Worm (Caenorhabditis elegans) whole organism, L1 larva: ENCODE results near the gene eif-3.K.

Experiments
- C04F5.9 ChIP-seq: sonication (generic microtip); optimal IDR thresholded peaks from 2 replicates; lab custom pipeline; 2016; ENCODE audit warnings: missing genetic modification characterization, missing compliant biosample characterization
- C34B4.2 ChIP-seq: sonication (generic microtip); optimal IDR thresholded peaks from 2 replicates; lab custom pipeline; 2017; ENCODE audit warnings: mild to moderate bottlenecking, missing genetic modification characterization, missing compliant biosample characterization
- F16B12.6 ChIP-seq: fragments of 150-350 bp; optimal IDR thresholded peaks from 2 replicates; lab custom pipeline; 2014; ENCODE audit warnings: missing biosample characterization, missing genetic modification characterization
- aha-1 ChIP-seq: fragments of 150-350 bp; optimal IDR thresholded peaks from 2 replicates; lab custom pipeline; 2014; ENCODE audit warnings: missing biosample characterization, missing genetic modification characterization
- aly-2 ChIP-seq: fragments of 150-350 bp; optimal IDR thresholded peaks from 2 replicates; lab custom pipeline; 2014; ENCODE audit warnings: missing biosample characterization, missing genetic modification characterization
- ceh-63 ChIP-seq: fragments of 200-800 bp; sonication (Bioruptor generic); optimal IDR thresholded peaks from 2 replicates; lab custom pipeline; 2018; ENCODE audit warnings: mild to moderate bottlenecking, missing genetic modification characterization, missing compliant biosample characterization
- ceh-90 ChIP-seq: sonication (generic microtip); optimal IDR thresholded peaks from 2 replicates; lab custom pipeline; 2016; ENCODE audit warnings: missing genetic modification characterization, missing compliant biosample characterization
- dpl-1 ChIP-seq, 3 experiments: fragments of 150-350 bp in 2 of 3; sonication (generic microtip) in 1 of 3; optimal IDR thresholded peaks; 2 replicates each; lab custom pipeline; 2014 to 2017; ENCODE audit warnings: missing biosample characterization in 3 of 3, missing genetic modification characterization in 3 of 3, missing genetic modification reagents in 3 of 3
- dsc-1 ChIP-seq: sonication (generic microtip); optimal IDR thresholded peaks from 2 replicates; lab custom pipeline; 2016; ENCODE audit warnings: mild to moderate bottlenecking, missing genetic modification characterization, missing compliant biosample characterization
- efl-1 ChIP-seq, 4 experiments: fragments of 150-350 bp; optimal IDR thresholded peaks in 3 of 4; peaks in 1 of 4; 1 replicate in 1 of 4; 2 replicates in 3 of 4; lab custom pipeline; 2014; ENCODE audit warnings: missing biosample characterization in 2 of 4, missing genetic modification characterization in 2 of 4, missing genetic modification reagents in 2 of 4
- elt-3 ChIP-seq, 6 experiments: fragments of 150-350 bp in 1 of 6; sonication (generic microtip); optimal IDR thresholded peaks; 2 replicates each; lab custom pipeline; 2017 to 2018; ENCODE audit warnings: missing biosample characterization in 6 of 6, missing genetic modification characterization in 6 of 6, inconsistent platforms in 1 of 6
- fos-1 ChIP-seq: fragments of 150-350 bp; optimal IDR thresholded peaks from 2 replicates; lab custom pipeline; 2014; ENCODE audit warnings: missing biosample characterization, missing genetic modification characterization
- grh-1 ChIP-seq: fragments of 200-800 bp; sonication (Bioruptor generic); IDR thresholded peaks from 2 replicates; pipeline ENCODE4 v1.3.6; 2022; ENCODE audit warnings: missing genetic modification reagents, missing genetic modification characterization, missing compliant biosample characterization
- isw-1 ChIP-seq: fragments of 200-800 bp; sonication (Bioruptor generic); IDR thresholded peaks from 2 replicates; pipeline ENCODE4 v1.3.6; 2022; ENCODE audit warnings: missing genetic modification characterization, missing compliant biosample characterization
- jun-1 ChIP-seq: fragments of 150-350 bp; optimal IDR thresholded peaks from 2 replicates; lab custom pipeline; 2014; ENCODE audit warnings: missing biosample characterization, missing genetic modification reagents, missing genetic modification characterization
- lin-14 ChIP-seq: fragments of 200-800 bp; sonication (Bioruptor generic); optimal IDR thresholded peaks from 2 replicates; lab custom pipeline; 2018; ENCODE audit warnings: mild to moderate bottlenecking, missing genetic modification characterization, moderate library complexity, missing compliant biosample characterization
- lin-15B ChIP-seq: fragments of 150-350 bp; sonication (generic microtip); optimal IDR thresholded peaks from 3 replicates; lab custom pipeline; 2014; ENCODE audit warnings: missing biosample characterization, missing genetic modification characterization
- lir-3 ChIP-seq: sonication (generic microtip); optimal IDR thresholded peaks from 2 replicates; lab custom pipeline; 2016; ENCODE audit warnings: mild to moderate bottlenecking, missing genetic modification characterization, moderate library complexity, missing compliant biosample characterization; ENCODE audit not compliant: poor library complexity
- lsy-2 ChIP-seq, 2 experiments: fragments of 150-350 bp; optimal IDR thresholded peaks; 2 replicates each; lab custom pipeline; 2014; ENCODE audit warnings: missing biosample characterization in 2 of 2, missing genetic modification characterization in 2 of 2
- mab-9 ChIP-seq: fragments of 200-800 bp; sonication (Bioruptor generic); IDR thresholded peaks from 2 replicates; pipeline ENCODE4 v1.3.6; 2022; ENCODE audit warnings: missing genetic modification reagents, missing genetic modification characterization, missing compliant biosample characterization
- mdl-1 ChIP-seq, 2 experiments: fragments of 150-350 bp; optimal IDR thresholded peaks; 2 replicates each; lab custom pipeline; 2014 to 2017; ENCODE audit warnings: missing biosample characterization in 2 of 2, missing genetic modification characterization in 2 of 2, inconsistent platforms in 1 of 2
- mef-2 ChIP-seq: fragments of 150-350 bp; optimal IDR thresholded peaks from 2 replicates; lab custom pipeline; 2014; ENCODE audit warnings: missing biosample characterization, missing genetic modification characterization
- mep-1 ChIP-seq: fragments of 150-350 bp; optimal IDR thresholded peaks from 2 replicates; lab custom pipeline; 2014; ENCODE audit warnings: missing biosample characterization, missing genetic modification characterization
- nhr-11 ChIP-seq: fragments of 150-350 bp; optimal IDR thresholded peaks from 2 replicates; lab custom pipeline; 2014; ENCODE audit warnings: missing biosample characterization, missing genetic modification characterization
- nhr-12 ChIP-seq: sonication (generic microtip); optimal IDR thresholded peaks from 2 replicates; lab custom pipeline; 2017; ENCODE audit warnings: missing biosample characterization, missing genetic modification characterization
- nhr-19 ChIP-seq: fragments of 200-800 bp; sonication (Bioruptor generic); conservative IDR thresholded peaks from 2 replicates; pipeline ENCODE4 v1.3.6; 2022; ENCODE audit warnings: missing genetic modification characterization, missing compliant biosample characterization
- nhr-20 ChIP-seq: sonication (generic microtip); optimal IDR thresholded peaks from 2 replicates; lab custom pipeline; 2016; ENCODE audit warnings: mild to moderate bottlenecking, missing genetic modification characterization, missing compliant biosample characterization
- nhr-71 ChIP-seq: sonication (generic microtip); optimal IDR thresholded peaks from 2 replicates; lab custom pipeline; 2016; ENCODE audit warnings: mild to moderate bottlenecking, missing genetic modification characterization, moderate library complexity, missing compliant biosample characterization
- nhr-76 ChIP-seq: sonication (generic microtip); optimal IDR thresholded peaks from 2 replicates; lab custom pipeline; 2017; ENCODE audit warnings: missing biosample characterization, missing genetic modification characterization
- nhr-84 ChIP-seq: sonication (generic microtip); optimal IDR thresholded peaks from 2 replicates; lab custom pipeline; 2017; ENCODE audit warnings: missing biosample characterization, missing genetic modification characterization
- nhr-85 ChIP-seq: sonication (generic microtip); peaks from one replicate; lab custom pipeline; 2016; ENCODE audit warnings: missing genetic modification characterization, inconsistent platforms, missing compliant biosample characterization
- nhr-90 ChIP-seq: sonication (generic microtip); optimal IDR thresholded peaks from 2 replicates; lab custom pipeline; 2016; ENCODE audit warnings: mild to moderate bottlenecking, missing genetic modification characterization, missing compliant biosample characterization; ENCODE audit not compliant: poor library complexity
- pag-3 ChIP-seq: sonication (generic microtip); optimal IDR thresholded peaks from 2 replicates; lab custom pipeline; 2017; ENCODE audit warnings: missing genetic modification characterization, mild to moderate bottlenecking, missing compliant biosample characterization, antibody characterized with exemption, borderline replicate concordance; ENCODE audit not compliant: insufficient read depth
- pqm-1 ChIP-seq: sonication (generic microtip); optimal IDR thresholded peaks from 3 replicates; lab custom pipeline; 2017; ENCODE audit warnings: missing biosample characterization, missing genetic modification characterization
- snu-23 ChIP-seq: sonication (generic microtip); optimal IDR thresholded peaks from 2 replicates; lab custom pipeline; 2016; ENCODE audit warnings: missing genetic modification characterization, missing compliant biosample characterization
- sox-4 ChIP-seq: sonication (generic microtip); optimal IDR thresholded peaks from 2 replicates; lab custom pipeline; 2016; ENCODE audit warnings: missing genetic modification characterization, missing compliant biosample characterization
- sup-37 ChIP-seq: fragments of 200-800 bp; sonication (Bioruptor generic); optimal IDR thresholded peaks from 2 replicates; lab custom pipeline; 2018; ENCODE audit warnings: mild to moderate bottlenecking, missing genetic modification characterization, missing compliant biosample characterization
- tlp-1 ChIP-seq: fragments of 150-350 bp; optimal IDR thresholded peaks from 2 replicates; lab custom pipeline; 2014; ENCODE audit warnings: missing biosample characterization, missing genetic modification characterization
- unc-130 ChIP-seq: fragments of 150-350 bp; optimal IDR thresholded peaks from 2 replicates; lab custom pipeline; 2017; ENCODE audit warnings: missing biosample characterization, missing genetic modification characterization, inconsistent platforms
- unc-30 ChIP-seq: sonication (generic microtip); optimal IDR thresholded peaks from 2 replicates; lab custom pipeline; 2017; ENCODE audit warnings: missing biosample characterization, missing genetic modification characterization
- unc-98 ChIP-seq: fragments of 200-800 bp; sonication (Bioruptor generic); IDR thresholded peaks from 2 replicates; pipeline ENCODE4 v1.3.6; 2022; ENCODE audit warnings: missing genetic modification characterization, missing compliant biosample characterization
- zip-4 ChIP-seq: fragments of 200-800 bp; sonication (Bioruptor generic); optimal IDR thresholded peaks from 2 replicates; lab custom pipeline; 2018; ENCODE audit warnings: mild to moderate bottlenecking, missing genetic modification characterization, moderate library complexity, missing compliant biosample characterization

The eif-3.K gene

ce11 chrV:12943399-12943798 lies 10.4 kb upstream of the eif-3.K start:
- TF ChIP-seq fos-1 (tag; lab: Kevin White, UChicago) = no peak
- no peak for TF ChIP-seq pqm-1 (tag; lab: Kevin White, UChicago)
- no peak for TF ChIP-seq aly-2 (tag; lab: Kevin White, UChicago)
- TF ChIP-seq mdl-1 (tag; optimal IDR thresholded peaks at IDR 0.05; lab: Kevin White, UChicago) = no peak
- TF ChIP-seq C34B4.2 = no peak
- no peak for TF ChIP-seq C04F5.9
- TF ChIP-seq mef-2 (tag; lab: Kevin White, UChicago) = no peak
- no peak for TF ChIP-seq lir-3 (tag; lab: Kevin White, UChicago)
- TF ChIP-seq dsc-1 (tag; lab: Kevin White, UChicago) = no peak
- TF ChIP-seq pag-3 (tag; lab: Kevin White, UChicago) = no peak
- TF ChIP-seq efl-1 (optimal IDR thresholded peaks at IDR 0.05; lab: Kevin White, UChicago) = no peak
- TF ChIP-seq efl-1 (GFP tag; optimal IDR thresholded peaks at IDR 0.05 in 1 of 2; lab: Kevin White, UChicago) = no peak
- TF ChIP-seq dpl-1 (GFP tag; optimal IDR thresholded peaks at IDR 0.05; lab: Kevin White, UChicago) = no peak
- no peak for TF ChIP-seq tlp-1 (tag; lab: Kevin White, UChicago)
- no peak for TF ChIP-seq aha-1 (tag; lab: Kevin White, UChicago)
- no peak for TF ChIP-seq sox-4
- TF ChIP-seq isw-1 = no peak
- no peak for TF ChIP-seq unc-130 (tag; lab: Kevin White, UChicago)
- no peak for TF ChIP-seq nhr-90
- no peak for TF ChIP-seq nhr-84 (tag; lab: Kevin White, UChicago)
- no peak for TF ChIP-seq sup-37 (GFP tag; lab: Kevin White, UChicago)

ce11 chrV:12944229-12944628 lies 9.6 kb upstream of the eif-3.K start, which contains the start of gene T16G1.3:
TSS of gene T16G1.3 (minus strand) at chrV:12944329.
- TF ChIP-seq nhr-76 (tag; lab: Kevin White, UChicago) = no peak

ce11 chrV:12944775-12945174 lies 9.0 kb upstream of the eif-3.K start, which contains the start of gene grl-2:
TSS of gene grl-2 (plus strand) at chrV:12945075.
- TF ChIP-seq nhr-85 (peak; percentile 62), aha-1 (tag; lab: Kevin White, UChicago) (no peak)

- no peak for TF ChIP-seq pqm-1 (tag; lab: Kevin White, UChicago)
- TF ChIP-seq nhr-12 (tag; lab: Kevin White, UChicago) = no peak
- no peak for TF ChIP-seq ceh-90 (tag; lab: Kevin White, UChicago)
- TF ChIP-seq dsc-1 (tag; lab: Kevin White, UChicago) = no peak
- no peak for TF ChIP-seq nhr-84 (tag; lab: Kevin White, UChicago)
- no peak for TF ChIP-seq mab-9
- no peak for TF ChIP-seq jun-1 (tag; lab: Kevin White, UChicago)
- TF ChIP-seq unc-98 (GFP tag; lab: Robert Waterston, UW) = no peak
- no peak for TF ChIP-seq nhr-90
- no peak for TF ChIP-seq mdl-1 (tag; optimal IDR thresholded peaks at IDR 0.05; lab: Kevin White, UChicago)
- TF ChIP-seq isw-1 = no peak
- TF ChIP-seq grh-1 = no peak
These were observed 4.2 kb upstream of the eif-3.K start, which contains the start of gene T16G1.13 for ce11 chrV:12949607-12950006. TSS of gene T16G1.13 (plus strand) at chrV:12949907.

ce11 chrV:12950812-12951528 lies 2.8 kb upstream of the eif-3.K start, which contains the start of the genes T16G1.9 and T16G1.18:
TSS of gene T16G1.9 (minus strand) at chrV:12950862.
TSS of gene T16G1.18 (plus strand) at chrV:12951304.
- TF ChIP-seq zip-4 (GFP tag; lab: Kevin White, UChicago) (no peak), mdl-1 (tag; optimal IDR thresholded peaks at IDR 0.05; lab: Kevin White, UChicago) (no peak), snu-23 (peak; percentile 56), nhr-76 (tag; lab: Kevin White, UChicago) (no peak), sox-4 (no peak), ceh-63 (GFP tag; lab: Kevin White, UChicago) (no peak), unc-30 (tag; lab: Kevin White, UChicago) (no peak), isw-1 (no peak), efl-1 (optimal IDR thresholded peaks at IDR 0.05; lab: Kevin White, UChicago) (peak; percentile 58 to 65), efl-1 (GFP tag; optimal IDR thresholded peaks at IDR 0.05 in 1 of 2; lab: Kevin White, UChicago) (peak in 1 of 2 experiments; percentile 28), elt-3 (tag; optimal IDR thresholded peaks at IDR 0.05; lab: Kevin White, UChicago) (peak in 1 of 6 experiments; percentile 6), F16B12.6 (tag; lab: Kevin White, UChicago) (peak; percentile 7), nhr-20 (tag; lab: Kevin White, UChicago) (peak; percentile 25), nhr-71 (peak; percentile 49), nhr-19 (GFP tag; lab: Robert Waterston, UW) (peak; percentile 27; the same call in 1 of the 2 replicates), lsy-2 (tag; optimal IDR thresholded peaks at IDR 0.05; lab: Kevin White, UChicago) (peak; percentile 41 to 67), aly-2 (tag; lab: Kevin White, UChicago) (no peak), mep-1 (peak; percentile 43), nhr-11 (no peak), lin-15B (tag; lab: Kevin White, UChicago) (peak; percentile 12), lin-14 (GFP tag; lab: Kevin White, UChicago) (peak; percentile 77)
